Fruit fly (Drosophila melanogaster): ENCODE data around the gene CG44227.

CG44227 gene

dm6 chr3R:8642376-8642966, 42.5 kb downstream of the CG44227 start:
- TF ChIP-seq tj (GFP tag; optimal IDR thresholded peaks at IDR 0.05) (peak; percentile 90), CG1620 (GFP tag; optimal IDR thresholded peaks at IDR 0.05) (no peak), Hr96 (GFP tag; optimal IDR thresholded peaks at IDR 0.05) (no peak), kay (GFP tag; ENCODE audit: borderline replicate concordance) (peak; percentile 79), bab1 (GFP tag; optimal IDR thresholded peaks at IDR 0.05) (peak; percentile 10)

- TF ChIP-seq toe (GFP tag; optimal IDR thresholded peaks at IDR 0.05) (no peak), CG7101 (tag; optimal IDR thresholded peaks at IDR 0.05) (no peak), Crg-1 (GFP tag; optimal IDR thresholded peaks at IDR 0.05) (no peak), Clk (GFP tag; optimal IDR thresholded peaks at IDR 0.05) (no peak), ovo (GFP tag; optimal IDR thresholded peaks at IDR 0.05) (no peak), CG11617 (GFP tag; optimal IDR thresholded peaks at IDR 0.05) (no peak), CG7045 (GFP tag; optimal IDR thresholded peaks at IDR 0.05) (no peak), cic (GFP tag; optimal IDR thresholded peaks at IDR 0.05) (no peak), bab1 (GFP tag; optimal IDR thresholded peaks at IDR 0.05) (no peak), CG5204 (GFP tag; optimal IDR thresholded peaks at IDR 0.05) (no peak), cnc (optimal IDR thresholded peaks at IDR 0.05) (no peak), CG33017 (tag; optimal IDR thresholded peaks at IDR 0.05) (no peak), tj (GFP tag; optimal IDR thresholded peaks at IDR 0.05) (no peak)
These were observed 46.3 kb downstream of the CG44227 start for dm6 chr3R:8638629-8639028.

dm6 chr3R:8635778-8636177, 49.2 kb downstream of the CG44227 start, which contains the start of gene Or85e:
TSS of gene Or85e (minus strand) at chr3R:8635878.
- no peak for TF ChIP-seq CG12768 (GFP tag; optimal IDR thresholded peaks at IDR 0.05)
- no peak for TF ChIP-seq CG11617 (GFP tag; optimal IDR thresholded peaks at IDR 0.05)
- TF ChIP-seq pad (GFP tag; optimal IDR thresholded peaks at IDR 0.05) = no peak
- TF ChIP-seq Hr96 (GFP tag; optimal IDR thresholded peaks at IDR 0.05) = no peak
- no peak for TF ChIP-seq Clk (GFP tag; optimal IDR thresholded peaks at IDR 0.05)
- TF ChIP-seq CG33017 (tag; optimal IDR thresholded peaks at IDR 0.05) = no peak
- no peak for TF ChIP-seq CG1620 (GFP tag; optimal IDR thresholded peaks at IDR 0.05)
- TF ChIP-seq Mnt (GFP tag; optimal IDR thresholded peaks at IDR 0.05) = no peak
- no peak for TF ChIP-seq bab1 (GFP tag; optimal IDR thresholded peaks at IDR 0.05)
- TF ChIP-seq cic (GFP tag; optimal IDR thresholded peaks at IDR 0.05) = no peak
- no peak for TF ChIP-seq tj (GFP tag; optimal IDR thresholded peaks at IDR 0.05)
- no peak for TF ChIP-seq cnc (optimal IDR thresholded peaks at IDR 0.05)
- TF ChIP-seq CG7045 (GFP tag; optimal IDR thresholded peaks at IDR 0.05) = no peak
- no peak for TF ChIP-seq kay (GFP tag; ENCODE audit: borderline replicate concordance)
- TF ChIP-seq CG14711 (tag; optimal IDR thresholded peaks at IDR 0.05) = no peak
- no peak for TF ChIP-seq ovo (GFP tag; optimal IDR thresholded peaks at IDR 0.05)
- no peak for TF ChIP-seq toe (GFP tag; optimal IDR thresholded peaks at IDR 0.05)
- no peak for TF ChIP-seq Crg-1 (GFP tag; optimal IDR thresholded peaks at IDR 0.05)
